Worm (Caenorhabditis elegans): ENCODE results near the gene best-17.

best-17 gene

ce11 chrIII:638319-638718 lies 28.9 kb upstream of the best-17 start, which contains the start of gene sbds-1:
TSS of gene sbds-1 (minus strand) at chrIII:638419.
- TF ChIP-seq bed-3 (GFP tag; optimal IDR thresholded peaks at IDR 0.05) (no peak), M03D4.4 (tag; optimal IDR thresholded peaks at IDR 0.05) (no peak), lin-13 (tag; optimal IDR thresholded peaks at IDR 0.05) (no peak), mab-5 (tag; optimal IDR thresholded peaks at IDR 0.05) (no peak), nhr-237 (tag; optimal IDR thresholded peaks at IDR 0.05) (no peak), drap-1 (GFP tag; optimal IDR thresholded peaks at IDR 0.05) (no peak), lin-32 (GFP tag; optimal IDR thresholded peaks at IDR 0.05) (no peak), pha-4 (tag; optimal IDR thresholded peaks at IDR 0.05) (no peak), ceh-83 (GFP tag; optimal IDR thresholded peaks at IDR 0.05) (no peak), mls-2 (tag; optimal IDR thresholded peaks at IDR 0.05) (no peak), snpc-4 (tag; optimal IDR thresholded peaks at IDR 0.05) (no peak), ceh-43 (GFP tag; optimal IDR thresholded peaks at IDR 0.05) (no peak), tbx-8 (GFP tag; optimal IDR thresholded peaks at IDR 0.05) (no peak), nhr-76 (tag; optimal IDR thresholded peaks at IDR 0.05) (no peak), blmp-1 (tag; optimal IDR thresholded peaks at IDR 0.05) (no peak), hlh-1 (tag; optimal IDR thresholded peaks at IDR 0.05) (no peak), unc-62 (GFP tag; optimal IDR thresholded peaks at IDR 0.05) (no peak), nhr-12 (tag; optimal IDR thresholded peaks at IDR 0.05) (no peak)

ce11 chrIII:636067-636466 lies 26.6 kb upstream of the best-17 start, which contains the start of gene T19C3.7:
TSS of gene T19C3.7 (minus strand) at chrIII:636167.
- TF ChIP-seq drap-1 (GFP tag; optimal IDR thresholded peaks at IDR 0.05), result no peak
- no peak for TF ChIP-seq lin-32 (GFP tag; optimal IDR thresholded peaks at IDR 0.05)
- TF ChIP-seq ceh-43 (GFP tag; optimal IDR thresholded peaks at IDR 0.05), result no peak
- no peak for TF ChIP-seq lin-13 (tag; optimal IDR thresholded peaks at IDR 0.05)
- TF ChIP-seq bed-3 (GFP tag; optimal IDR thresholded peaks at IDR 0.05), result no peak
- no peak for TF ChIP-seq cnd-1 (tag; optimal IDR thresholded peaks at IDR 0.05)
- TF ChIP-seq nhr-237 (tag; optimal IDR thresholded peaks at IDR 0.05), result no peak
- no peak for TF ChIP-seq ceh-83 (GFP tag; optimal IDR thresholded peaks at IDR 0.05)
- TF ChIP-seq sptf-1 (tag; optimal IDR thresholded peaks at IDR 0.05), result no peak
- no peak for TF ChIP-seq M03D4.4 (tag; optimal IDR thresholded peaks at IDR 0.05)
- no peak for TF ChIP-seq nhr-76 (tag; optimal IDR thresholded peaks at IDR 0.05)
- TF ChIP-seq mls-2 (tag; optimal IDR thresholded peaks at IDR 0.05), result no peak

ce11 chrIII:634618-635017 lies 25.2 kb upstream of the best-17 start, which contains the start of gene fem-2:
TSS of gene fem-2 (minus strand) at chrIII:634626.
- no peak for TF ChIP-seq mls-2 (tag; optimal IDR thresholded peaks at IDR 0.05)
- TF ChIP-seq sem-2 (GFP tag; optimal IDR thresholded peaks at IDR 0.05), result no peak
- peak; percentile 83 for TF ChIP-seq ces-1 (GFP tag; optimal IDR thresholded peaks at IDR 0.05)
- no peak for TF ChIP-seq M03D4.4 (tag; optimal IDR thresholded peaks at IDR 0.05)

- no peak for TF ChIP-seq unc-62 (GFP tag; optimal IDR thresholded peaks at IDR 0.05)
- no peak for TF ChIP-seq nhr-2 (tag; optimal IDR thresholded peaks at IDR 0.05)
- TF ChIP-seq nhr-76 (tag; optimal IDR thresholded peaks at IDR 0.05), result no peak
- no peak for TF ChIP-seq bed-3 (GFP tag; optimal IDR thresholded peaks at IDR 0.05)
- no peak for TF ChIP-seq mls-2 (tag; optimal IDR thresholded peaks at IDR 0.05)
- TF ChIP-seq mab-5 (tag; optimal IDR thresholded peaks at IDR 0.05), result no peak
- TF ChIP-seq snpc-4 (tag; optimal IDR thresholded peaks at IDR 0.05), result no peak
- TF ChIP-seq sptf-1 (tag; optimal IDR thresholded peaks at IDR 0.05), result no peak
- TF ChIP-seq nhr-12 (tag; optimal IDR thresholded peaks at IDR 0.05), result no peak
- TF ChIP-seq nhr-28 (tag; optimal IDR thresholded peaks at IDR 0.05), result no peak
- TF ChIP-seq ztf-11 (tag; optimal IDR thresholded peaks at IDR 0.05), result no peak
- no peak for TF ChIP-seq flh-1 (GFP tag; optimal IDR thresholded peaks at IDR 0.05)
- no peak for TF ChIP-seq lin-13 (tag; optimal IDR thresholded peaks at IDR 0.05)
- no peak for TF ChIP-seq blmp-1 (tag; optimal IDR thresholded peaks at IDR 0.05)
Measured at ce11 chrIII:631421-631820, 22.0 kb upstream of the best-17 start, which contains the start of gene T19C3.6. TSS of gene T19C3.6 (minus strand) at chrIII:631521.

- TF ChIP-seq ceh-43 (GFP tag; optimal IDR thresholded peaks at IDR 0.05) (no peak), drap-1 (GFP tag; optimal IDR thresholded peaks at IDR 0.05) (no peak), lin-32 (GFP tag; optimal IDR thresholded peaks at IDR 0.05) (no peak), hlh-1 (tag; optimal IDR thresholded peaks at IDR 0.05) (no peak), cnd-1 (tag; optimal IDR thresholded peaks at IDR 0.05) (no peak), flh-1 (GFP tag; optimal IDR thresholded peaks at IDR 0.05) (no peak), unc-62 (GFP tag; optimal IDR thresholded peaks at IDR 0.05) (no peak), sptf-1 (tag; optimal IDR thresholded peaks at IDR 0.05) (no peak), M03D4.4 (tag; optimal IDR thresholded peaks at IDR 0.05) (no peak), ces-1 (GFP tag; optimal IDR thresholded peaks at IDR 0.05) (no peak), ztf-11 (tag; optimal IDR thresholded peaks at IDR 0.05) (no peak), elt-3 (tag; optimal IDR thresholded peaks at IDR 0.05) (no peak), ceh-83 (GFP tag; optimal IDR thresholded peaks at IDR 0.05) (no peak), nhr-28 (tag; optimal IDR thresholded peaks at IDR 0.05) (no peak), nhr-237 (tag; optimal IDR thresholded peaks at IDR 0.05) (no peak), sem-2 (GFP tag; optimal IDR thresholded peaks at IDR 0.05) (no peak), nhr-2 (tag; optimal IDR thresholded peaks at IDR 0.05) (no peak), pha-4 (tag; optimal IDR thresholded peaks at IDR 0.05) (no peak), nhr-12 (tag; optimal IDR thresholded peaks at IDR 0.05) (no peak)
Measured at ce11 chrIII:627838-628237, 18.4 kb upstream of the best-17 start, which contains the start of gene T19C3.5. TSS of gene T19C3.5 (minus strand) at chrIII:627938.
